Fruit fly (Drosophila melanogaster) whole organism, embryonic: ENCODE measurements around the gene Vps2.

Experiments used
- Abd-B ChIP-seq: fragments of 200-800 bp; sonication (Bioruptor generic); optimal IDR thresholded peaks from 2 replicates; lab custom pipeline; 2018; ENCODE audit warnings: missing biosample characterization, mild to moderate bottlenecking, missing genetic modification characterization, moderate library complexity
- Awh ChIP-seq: fragments of 200-800 bp; sonication (Bioruptor generic); IDR thresholded peaks from 2 replicates; pipeline ENCODE4, ENCODE4 v1.3.6; 2022; ENCODE audit warnings: missing biosample characterization, missing genetic modification characterization
- B-H1 ChIP-seq: fragments of 200-800 bp; sonication (Bioruptor generic); IDR thresholded peaks from 3 replicates; pipeline ENCODE4 v1.3.6; 2022; ENCODE audit warnings: missing biosample characterization, missing genetic modification characterization
- CG11560 ChIP-seq: fragments of 200-800 bp; sonication (Bioruptor generic); IDR thresholded peaks from 3 replicates; pipeline ENCODE4 v1.3.6; 2022; ENCODE audit warnings: missing biosample characterization, missing genetic modification characterization
- CG14667 ChIP-seq: fragments of 200-800 bp; sonication (Bioruptor generic); IDR thresholded peaks from 2 replicates; pipeline ENCODE4 v1.3.6; 2022; ENCODE audit warnings: missing biosample characterization, missing genetic modification characterization
- CG14710 ChIP-seq: fragments of 200-800 bp; sonication (Bioruptor generic); optimal IDR thresholded peaks from 3 replicates; lab custom pipeline; 2019; ENCODE audit warnings: missing biosample characterization, mild to moderate bottlenecking, missing genetic modification characterization, moderate library complexity
- CG15011 ChIP-seq: fragments of 200-800 bp; sonication (Bioruptor generic); optimal IDR thresholded peaks from 3 replicates; lab custom pipeline; 2018; ENCODE audit warnings: missing biosample characterization, mild to moderate bottlenecking, missing genetic modification characterization
- CG1603 ChIP-seq: fragments of 200-800 bp; sonication (Bioruptor generic); optimal IDR thresholded peaks from 2 replicates; lab custom pipeline; 2019; ENCODE audit warnings: missing biosample characterization, mild to moderate bottlenecking, missing genetic modification characterization, moderate library complexity
- CG17802 ChIP-seq: fragments of 200-800 bp; sonication (Bioruptor generic); optimal IDR thresholded peaks from 2 replicates; lab custom pipeline; 2018; ENCODE audit warnings: missing biosample characterization, mild to moderate bottlenecking, missing genetic modification characterization, moderate library complexity
- CG17829 ChIP-seq: fragments of 200-800 bp; optimal IDR thresholded peaks from 2 replicates; lab custom pipeline; 2019; ENCODE audit warnings: missing biosample characterization, mild to moderate bottlenecking, missing genetic modification characterization, moderate library complexity
- CG18619 ChIP-seq: fragments of 200-800 bp; sonication (Bioruptor generic); optimal IDR thresholded peaks from 3 replicates; lab custom pipeline; 2017; ENCODE audit warnings: missing biosample characterization, mild to moderate bottlenecking, missing genetic modification characterization
- CG2116 ChIP-seq: fragments of 200-800 bp; sonication (Bioruptor generic); optimal IDR thresholded peaks from 3 replicates; lab custom pipeline; 2018; ENCODE audit warnings: missing biosample characterization, mild to moderate bottlenecking, missing genetic modification characterization
- CG3065 ChIP-seq: fragments of 200-800 bp; sonication (Bioruptor generic); optimal IDR thresholded peaks from 2 replicates; lab custom pipeline; 2016; ENCODE audit warnings: missing biosample characterization, missing genetic modification characterization
- CG31224 ChIP-seq: fragments of 200-800 bp; sonication (Bioruptor generic); IDR thresholded peaks from 2 replicates; pipeline ENCODE4 v1.3.6; 2022; ENCODE audit warnings: missing biosample characterization, missing genetic modification characterization
- CG4328 ChIP-seq: fragments of 200-800 bp; sonication (Bioruptor generic); optimal IDR thresholded peaks from 3 replicates; lab custom pipeline; 2017; ENCODE audit warnings: missing biosample characterization, missing genetic modification reagents, missing genetic modification characterization
- CG43689 ChIP-seq: fragments of 200-800 bp; sonication (Bioruptor generic); IDR thresholded peaks from 2 replicates; pipeline ENCODE4 v1.3.6; 2022; ENCODE audit warnings: missing biosample characterization, missing genetic modification characterization
- CG6175 ChIP-seq: fragments of 200-800 bp; sonication (Bioruptor generic); IDR thresholded peaks from 3 replicates; pipeline ENCODE4 v1.3.6; 2022; ENCODE audit warnings: missing biosample characterization, missing genetic modification characterization
- CG6689 ChIP-seq: fragments of 200-800 bp; sonication (Bioruptor generic); IDR thresholded peaks from 2 replicates; pipeline ENCODE4 v1.3.6; 2022; ENCODE audit warnings: missing biosample characterization, missing genetic modification characterization
- CG8924 ChIP-seq: fragments of 200-800 bp; optimal IDR thresholded peaks from 3 replicates; lab custom pipeline; 2019; ENCODE audit warnings: missing biosample characterization, mild to moderate bottlenecking, missing genetic modification characterization, moderate library complexity
- CG9215 ChIP-seq: fragments of 200-800 bp; sonication (Bioruptor generic); IDR thresholded peaks from 2 replicates; pipeline ENCODE4 v1.3.6; 2022; ENCODE audit warnings: missing biosample characterization, missing genetic modification characterization
- CG9932 ChIP-seq: fragments of 200-800 bp; sonication (Bioruptor generic); IDR thresholded peaks from 2 replicates; pipeline ENCODE4 v1.3.6; 2022; ENCODE audit warnings: missing biosample characterization, missing genetic modification characterization
- CoRest ChIP-seq: fragments of 200-800 bp; sonication (Bioruptor generic); optimal IDR thresholded peaks from 3 replicates; lab custom pipeline; 2018; ENCODE audit warnings: missing biosample characterization, mild to moderate bottlenecking, missing genetic modification characterization, moderate library complexity
- Lhr ChIP-seq: fragments of 200-800 bp; sonication (Bioruptor generic); optimal IDR thresholded peaks from 3 replicates; lab custom pipeline; 2017; ENCODE audit warnings: mild to moderate bottlenecking, missing biosample characterization, missing genetic modification reagents, missing genetic modification characterization
- Med ChIP-seq: fragments of 200-800 bp; sonication (Bioruptor generic); peaks from one replicate; lab custom pipeline; 2016; ENCODE audit warnings: missing biosample characterization, missing genetic modification characterization, mild to moderate bottlenecking, inconsistent platforms, moderate library complexity
- Nf-YA ChIP-seq: fragments of 200-800 bp; sonication (Bioruptor generic); IDR thresholded peaks from 2 replicates; pipeline ENCODE4 v1.3.6; 2022; ENCODE audit warnings: missing biosample characterization, missing genetic modification characterization
- Oli ChIP-seq: fragments of 200-800 bp; sonication (Bioruptor generic); optimal IDR thresholded peaks from 2 replicates; lab custom pipeline; 2018; ENCODE audit warnings: missing biosample characterization, mild to moderate bottlenecking, missing genetic modification characterization, moderate library complexity
- Sin3A ChIP-seq: fragments of >200 bp; optimal IDR thresholded peaks from 2 replicates; lab custom pipeline; 2018
- al ChIP-seq: fragments of 200-800 bp; sonication (Bioruptor generic); IDR thresholded peaks from 2 replicates; pipeline ENCODE4 v1.3.6; 2022; ENCODE audit warnings: missing biosample characterization, missing genetic modification characterization
- az2 ChIP-seq: fragments of 200-800 bp; sonication (Bioruptor generic); optimal IDR thresholded peaks from 3 replicates; lab custom pipeline; 2016; ENCODE audit warnings: missing biosample characterization, missing genetic modification characterization
- bab2 ChIP-seq: fragments of 200-800 bp; sonication (Bioruptor generic); optimal IDR thresholded peaks from 2 replicates; lab custom pipeline; 2016; ENCODE audit warnings: missing biosample characterization, missing genetic modification characterization
- bcd ChIP-seq: fragments of 200-800 bp; sonication (Bioruptor generic); optimal IDR thresholded peaks from 2 replicates; lab custom pipeline; 2017; ENCODE audit warnings: missing biosample characterization, mild to moderate bottlenecking, missing genetic modification characterization
- bowl ChIP-seq: fragments of 200-800 bp; sonication (Bioruptor generic); IDR thresholded peaks from 2 replicates; pipeline ENCODE4 v1.3.6; 2022; ENCODE audit warnings: missing biosample characterization, missing genetic modification characterization
- cato ChIP-seq: fragments of 200-800 bp; sonication (Bioruptor generic); optimal IDR thresholded peaks from 2 replicates; lab custom pipeline; 2016; ENCODE audit warnings: missing biosample characterization, missing genetic modification characterization, borderline replicate concordance
- crp ChIP-seq, 2 experiments: fragments of 200-800 bp; sonication (Bioruptor generic); optimal IDR thresholded peaks; 2 replicates in 1 of 2; 3 replicates in 1 of 2; lab custom pipeline; 2017; ENCODE audit warnings: missing biosample characterization in 2 of 2, missing genetic modification characterization in 2 of 2, mild to moderate bottlenecking in 1 of 2, moderate library complexity in 1 of 2
- dati ChIP-seq: fragments of 200-800 bp; sonication (Bioruptor generic); IDR thresholded peaks from 2 replicates; pipeline ENCODE4 v1.3.6; 2022; ENCODE audit warnings: missing biosample characterization, missing genetic modification characterization
- esg ChIP-seq: fragments of 200-800 bp; sonication (Bioruptor generic); conservative IDR thresholded peaks from 2 replicates; pipeline ENCODE4 v1.3.6; 2022; ENCODE audit warnings: missing biosample characterization, missing genetic modification characterization
- fd96Cb ChIP-seq: fragments of 200-800 bp; sonication (Bioruptor generic); optimal IDR thresholded peaks from 2 replicates; lab custom pipeline; 2018; ENCODE audit warnings: missing biosample characterization, mild to moderate bottlenecking, missing genetic modification characterization, moderate library complexity
- gem ChIP-seq: fragments of 200-800 bp; sonication (Bioruptor generic); optimal IDR thresholded peaks from 2 replicates; lab custom pipeline; 2019; ENCODE audit warnings: missing biosample characterization, mild to moderate bottlenecking, missing genetic modification characterization, moderate library complexity
- grau ChIP-seq: fragments of 200-800 bp; optimal IDR thresholded peaks from 3 replicates; lab custom pipeline; 2019; ENCODE audit warnings: missing biosample characterization, mild to moderate bottlenecking, missing genetic modification characterization, moderate library complexity
- gro ChIP-seq: fragments of 200-800 bp; sonication (Bioruptor generic); optimal IDR thresholded peaks from 2 replicates; lab custom pipeline; 2016; ENCODE audit warnings: missing biosample characterization, missing genetic modification characterization
- h ChIP-seq: fragments of >200 bp; optimal IDR thresholded peaks from 2 replicates; lab custom pipeline; 2017
- ham ChIP-seq: fragments of 200-800 bp; sonication (Bioruptor generic); IDR thresholded peaks from 2 replicates; pipeline ENCODE4 v1.3.6; 2022; ENCODE audit warnings: missing biosample characterization, missing genetic modification characterization
- jumu ChIP-seq: fragments of 200-800 bp; sonication (Bioruptor generic); optimal IDR thresholded peaks from 3 replicates; lab custom pipeline; 2016; ENCODE audit warnings: missing biosample characterization, missing genetic modification characterization
- kay ChIP-seq: fragments of 200-800 bp; sonication (Bioruptor generic); optimal IDR thresholded peaks from 2 replicates; lab custom pipeline; 2016; ENCODE audit warnings: missing biosample characterization, missing genetic modification characterization
- nau ChIP-seq: fragments of 200-800 bp; sonication (Bioruptor generic); optimal IDR thresholded peaks from 3 replicates; lab custom pipeline; 2017; ENCODE audit warnings: missing biosample characterization, mild to moderate bottlenecking, missing genetic modification characterization, missing genetic modification reagents
- prd ChIP-seq, 3 experiments: fragments of >200 bp in 2 of 3; fragments of 200-800 bp in 1 of 3; sonication (Bioruptor generic) in 1 of 3; optimal IDR thresholded peaks in 2 of 3; IDR thresholded peaks in 1 of 3; 2 replicates in 2 of 3; 3 replicates in 1 of 3; pipeline versions ENCODE4 v1.3.6 to Lab custom; 2017 to 2022; ENCODE audit warnings: missing biosample characterization in 1 of 3, missing genetic modification characterization in 1 of 3
- sc ChIP-seq, 3 experiments: fragments of >200 bp in 2 of 3; fragments of 200-800 bp in 1 of 3; sonication (Bioruptor generic) in 1 of 3; optimal IDR thresholded peaks; 2 replicates in 2 of 3; 3 replicates in 1 of 3; lab custom pipeline; 2017; ENCODE audit warnings: mild to moderate bottlenecking in 1 of 3, missing biosample characterization in 1 of 3, missing genetic modification characterization in 1 of 3, missing genetic modification reagents in 1 of 3
- sima ChIP-seq: fragments of 200-800 bp; sonication (Bioruptor generic); optimal IDR thresholded peaks from 2 replicates; lab custom pipeline; 2016; ENCODE audit warnings: missing biosample characterization, missing genetic modification characterization
- ssp ChIP-seq: fragments of 200-800 bp; sonication (Bioruptor generic); IDR thresholded peaks from 2 replicates; pipeline ENCODE4 v1.3.6; 2022; ENCODE audit warnings: missing biosample characterization, missing genetic modification characterization

Gene Vps2

DNA sequence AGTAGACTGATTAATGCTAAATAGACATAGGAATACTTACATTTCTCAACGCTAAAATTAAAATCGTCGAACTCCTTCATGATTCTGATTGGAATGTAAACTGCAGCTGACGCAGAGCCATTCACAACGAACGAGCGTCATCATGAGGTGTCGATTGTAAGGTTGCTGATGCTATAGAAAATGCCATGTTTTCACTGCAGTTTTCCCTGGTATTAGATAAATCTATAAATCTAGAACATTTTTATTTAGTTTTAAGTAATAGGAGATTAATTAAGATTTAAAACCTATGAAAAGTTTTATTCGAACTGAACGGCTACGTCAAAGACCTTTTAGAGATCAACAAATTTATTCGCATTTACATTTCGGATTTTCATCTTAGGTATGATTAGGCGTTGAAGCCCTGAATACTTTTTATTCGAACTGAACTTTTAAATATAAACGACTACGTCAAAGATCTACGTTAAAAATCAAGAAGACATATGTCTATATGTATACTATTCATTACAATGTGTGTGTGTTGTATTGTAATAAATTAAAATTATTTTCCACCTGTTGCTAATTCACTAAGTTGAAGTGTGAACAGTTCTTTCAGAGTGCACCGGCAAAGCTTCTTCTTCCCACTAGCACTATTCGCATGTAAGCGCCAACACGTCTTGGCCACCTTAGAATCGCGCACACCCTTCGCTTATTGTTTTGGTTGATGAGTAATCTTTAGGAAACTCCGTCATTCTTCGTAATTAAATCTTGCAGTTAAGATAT, at the start of gene Vps2, which contains the start of gene Exo84 (continued):
- peak; percentile 67 for TF ChIP-seq kay
- no peak for TF ChIP-seq bowl (GFP tag; lab: Robert Waterston, UW)
- TF ChIP-seq al (GFP tag; lab: Robert Waterston, UW), result peak; percentile 38; the same call in 1 of the 2 replicates
- TF ChIP-seq CG9932, result peak; percentile 64
- no peak for TF ChIP-seq h (lab: Kevin White, UChicago)
- no peak for TF ChIP-seq CG15011
- TF ChIP-seq Abd-B, result peak; percentile 67
- TF ChIP-seq CG17802 (tag; lab: Kevin White, UChicago), result peak; percentile 82
- TF ChIP-seq gem (tag; lab: Kevin White, UChicago), result peak; percentile 69
- no peak for TF ChIP-seq nau (GFP tag; lab: Kevin White, UChicago)
- TF ChIP-seq gro (GFP tag; lab: Kevin White, UChicago), result peak; percentile 37
- peak in 1 of 2 experiments; percentile 79 for TF ChIP-seq crp (GFP tag; optimal IDR thresholded peaks at IDR 0.05; lab: Kevin White, UChicago)
- peak; percentile 68 for TF ChIP-seq CG14710
- no peak for TF ChIP-seq CG4328 (GFP tag; lab: Kevin White, UChicago)
- TF ChIP-seq CG18619 (GFP tag; lab: Kevin White, UChicago), result peak; percentile 39
- peak; percentile 45 for TF ChIP-seq cato (GFP tag; lab: Kevin White, UChicago)
- TF ChIP-seq B-H1 (GFP tag; lab: Robert Waterston, UW), result no peak; the same call in 2 of the 3 replicates
- peak; percentile 70 for TF ChIP-seq bcd (GFP tag; lab: Kevin White, UChicago)
- 0 out of 2 replicates have a peak, but pooled peaks have one; percentile 45 for TF ChIP-seq ham
- TF ChIP-seq CG8924, result peak; percentile 50
- peak; percentile 29; the same call in 1 of the 2 replicates for TF ChIP-seq CG31224 (GFP tag; lab: Robert Waterston, UW)
- TF ChIP-seq CG17829 (tag; lab: Kevin White, UChicago), result peak; percentile 32
- peak; percentile 67 for TF ChIP-seq grau (tag; lab: Kevin White, UChicago)
- no peak for TF ChIP-seq sima
- TF ChIP-seq CG14667 (GFP tag; lab: Robert Waterston, UW), result peak; percentile 50; the same call in 1 of the 2 replicates
- TF ChIP-seq CG6175, result no peak
- no peak for TF ChIP-seq CG43689 (GFP tag; lab: Robert Waterston, UW)
- TF ChIP-seq CG2116 (GFP tag; lab: Kevin White, UChicago), result peak; percentile 13
- TF ChIP-seq ssp (GFP tag; lab: Robert Waterston, UW), result peak; percentile 86
- peak; percentile 30 for TF ChIP-seq Med (GFP tag; lab: Kevin White, UChicago)
- TF ChIP-seq Oli (tag; lab: Kevin White, UChicago), result peak; percentile 58
- TF ChIP-seq Awh, result no peak
- peak; percentile 46 for TF ChIP-seq jumu (GFP tag; lab: Kevin White, UChicago)
- no peak for TF ChIP-seq dati (GFP tag; lab: Robert Waterston, UW)
- TF ChIP-seq CG3065 (GFP tag; lab: Kevin White, UChicago), result no peak
- peak; percentile 48 for TF ChIP-seq esg (GFP tag; lab: Robert Waterston, UW)
- peak; percentile 25 for TF ChIP-seq Lhr
- peak; percentile 67 for TF ChIP-seq CG9215 (GFP tag; lab: Robert Waterston, UW)
- TF ChIP-seq CG6689 (GFP tag; lab: Robert Waterston, UW), result peak; percentile 97
- TF ChIP-seq fd96Cb (tag; lab: Kevin White, UChicago), result peak; percentile 9
- no peak for TF ChIP-seq prd (optimal IDR thresholded peaks at IDR 0.05; lab: Kevin White, UChicago)
- peak; percentile 68; the same call in 1 of the 3 replicates for TF ChIP-seq prd (GFP tag; IDR thresholded peaks at IDR 0.05; lab: Robert Waterston, UW)
- TF ChIP-seq Sin3A (lab: Kevin White, UChicago), result peak; percentile 35
- peak; percentile 81 for TF ChIP-seq CoRest
- no peak for TF ChIP-seq sc (optimal IDR thresholded peaks at IDR 0.05; lab: Kevin White, UChicago)
- no peak for TF ChIP-seq sc (GFP tag; optimal IDR thresholded peaks at IDR 0.05; lab: Kevin White, UChicago)
- TF ChIP-seq Nf-YA (GFP tag; lab: Robert Waterston, UW), result no peak
- peak; percentile 41 for TF ChIP-seq az2 (GFP tag; lab: Kevin White, UChicago)
- peak; percentile 24 for TF ChIP-seq CG1603 (tag; lab: Kevin White, UChicago)
- TF ChIP-seq CG11560 (tag; lab: Robert Waterston, UW), result peak; percentile 13; the same call in 1 of the 3 replicates
- TF ChIP-seq bab2 (GFP tag; lab: Kevin White, UChicago), result peak; percentile 38
